Fruit fly (Drosophila melanogaster) Kc167 (cell line): ENCODE data around the gene CG7290.

Source experiments
- Myc ChIP-seq: fragments of >200 bp; optimal IDR thresholded peaks from 2 replicates; lab custom pipeline; 2017; ENCODE audit warnings: missing external identifiers
- Sin3A ChIP-seq: fragments of >200 bp; optimal IDR thresholded peaks from 2 replicates; lab custom pipeline; 2018; ENCODE audit warnings: missing external identifiers
- h ChIP-seq: fragments of >200 bp; optimal IDR thresholded peaks from 3 replicates; lab custom pipeline; 2018; ENCODE audit warnings: missing external identifiers
- insv ChIP-seq: fragments of >200 bp; optimal IDR thresholded peaks from 3 replicates; lab custom pipeline; 2018; ENCODE audit warnings: missing external identifiers
- psq ChIP-seq: fragments of >200 bp; optimal IDR thresholded peaks from 2 replicates; lab custom pipeline; 2017; ENCODE audit warnings: missing external identifiers
- ttk ChIP-seq: sonication (Bioruptor generic); optimal IDR thresholded peaks from 2 replicates; lab custom pipeline; 2017; ENCODE audit warnings: missing external identifiers

CG7290 gene

dm6 chr3L:20222617-20223016 lies 16.8 kb upstream of the CG7290 start:
- TF ChIP-seq Myc (lab: Kevin White, UChicago) (no peak), ttk (lab: Kevin White, UChicago) (no peak), psq (lab: Kevin White, UChicago) (no peak), Sin3A (no peak), insv (no peak), h (lab: Kevin White, UChicago) (no peak)

dm6 chr3L:20221412-20221864 lies 15.6 kb upstream of the CG7290 start, which contains the start of gene CG17145:
TSS of gene CG17145 (plus strand) at chr3L:20221814.
- TF ChIP-seq Sin3A, result no peak
- no peak for TF ChIP-seq Myc (lab: Kevin White, UChicago)
- TF ChIP-seq insv, result no peak
- no peak for TF ChIP-seq ttk (lab: Kevin White, UChicago)
- no peak for TF ChIP-seq psq (lab: Kevin White, UChicago)
- no peak for TF ChIP-seq h (lab: Kevin White, UChicago)

- no peak for TF ChIP-seq Myc (lab: Kevin White, UChicago)
- TF ChIP-seq Sin3A, result no peak
- TF ChIP-seq psq (lab: Kevin White, UChicago), result no peak
Observed at dm6 chr3L:20220918-20221317, 15.1 kb upstream of the CG7290 start.

- TF ChIP-seq ttk (lab: Kevin White, UChicago) (no peak), insv (no peak)
Observed at dm6 chr3L:20220374-20220773, 14.5 kb upstream of the CG7290 start, which contains the start of gene CG6933. TSS of gene CG6933 (minus strand) at chr3L:20220420.

- no peak for TF ChIP-seq insv
- no peak for TF ChIP-seq Myc (lab: Kevin White, UChicago)
- TF ChIP-seq Sin3A, result no peak
- no peak for TF ChIP-seq h (lab: Kevin White, UChicago)
- no peak for TF ChIP-seq ttk (lab: Kevin White, UChicago)
Observed at dm6 chr3L:20212022-20212421, 6.2 kb upstream of the CG7290 start, which contains the start of gene CG7017. TSS of gene CG7017 (minus strand) at chr3L:20212122.

dm6 chr3L:20209896-20210295 lies 4.0 kb upstream of the CG7290 start:
- no peak for TF ChIP-seq ttk (lab: Kevin White, UChicago)
- no peak for TF ChIP-seq Sin3A
- no peak for TF ChIP-seq insv
- no peak for TF ChIP-seq Myc (lab: Kevin White, UChicago)
- no peak for TF ChIP-seq h (lab: Kevin White, UChicago)
- no peak for TF ChIP-seq psq (lab: Kevin White, UChicago)

- TF ChIP-seq insv (no peak), h (lab: Kevin White, UChicago) (no peak), psq (lab: Kevin White, UChicago) (no peak), Myc (lab: Kevin White, UChicago) (no peak), ttk (lab: Kevin White, UChicago) (no peak), Sin3A (no peak)
Observed at dm6 chr3L:20209092-20209491, 3.2 kb upstream of the CG7290 start.

dm6 chr3L:20206950-20207584 lies 1.2 kb upstream of the CG7290 start, which contains the start of gene CG6996:
TSS of gene CG6996 (plus strand) at chr3L:20207534.
- TF ChIP-seq ttk (lab: Kevin White, UChicago) (no peak), Sin3A (no peak), Myc (lab: Kevin White, UChicago) (no peak), psq (lab: Kevin White, UChicago) (no peak), h (lab: Kevin White, UChicago) (no peak), insv (no peak)

- TF ChIP-seq insv (no peak), Myc (lab: Kevin White, UChicago) (no peak), Sin3A (no peak), psq (lab: Kevin White, UChicago) (no peak), ttk (lab: Kevin White, UChicago) (no peak), h (lab: Kevin White, UChicago) (no peak)
Observed at dm6 chr3L:20203587-20203986, 2.3 kb downstream of the CG7290 start, which contains the start of gene CG7298. TSS of gene CG7298 (minus strand) at chr3L:20203687.

dm6 chr3L:20201538-20201937 lies 4.3 kb downstream of the CG7290 start, which contains the start of gene obst-F:
TSS of gene obst-F (minus strand) at chr3L:20201638.
- TF ChIP-seq ttk (lab: Kevin White, UChicago) (no peak), psq (lab: Kevin White, UChicago) (no peak), h (lab: Kevin White, UChicago) (no peak), Sin3A (no peak), Myc (lab: Kevin White, UChicago) (no peak), insv (no peak)

dm6 chr3L:20199569-20200247 lies 6.1 kb downstream of the CG7290 start, which contains the start of gene CG42833:
TSS of gene CG42833 (plus strand) at chr3L:20200093.
- TF ChIP-seq h (lab: Kevin White, UChicago) (no peak), psq (lab: Kevin White, UChicago) (no peak), ttk (lab: Kevin White, UChicago) (no peak), Myc (lab: Kevin White, UChicago) (no peak), insv (no peak), Sin3A (no peak)

- TF ChIP-seq Sin3A (no peak), psq (lab: Kevin White, UChicago) (no peak), insv (no peak), Myc (lab: Kevin White, UChicago) (no peak), ttk (lab: Kevin White, UChicago) (no peak), h (lab: Kevin White, UChicago) (no peak)
Observed at dm6 chr3L:20198138-20198559, 7.7 kb downstream of the CG7290 start, which contains the start of gene CG42674. TSS of gene CG42674 (minus strand) at chr3L:20198317.
